In the genomic region with DNA sequence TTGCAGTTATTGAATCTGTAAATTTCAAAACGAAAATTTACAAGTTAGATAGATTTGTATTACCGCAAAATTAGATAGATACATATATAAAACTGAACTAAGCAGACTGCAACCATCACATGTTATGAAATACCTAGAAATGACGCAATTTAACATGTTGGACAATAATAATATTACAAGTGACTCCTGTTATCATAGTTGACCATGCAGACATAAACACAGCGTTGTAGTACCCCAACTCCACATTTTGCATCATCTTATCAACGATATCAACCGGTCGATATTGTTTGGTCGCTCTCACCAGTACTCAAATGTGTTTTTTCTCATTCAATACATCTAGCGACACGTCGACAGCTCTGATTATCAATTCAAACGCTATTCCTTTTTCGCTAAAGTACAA, we compare ENCODE assay signal across 6 worm cellular contexts.
TF ChIP-seq lines count a peak whose summit lies in the region.

A gene (plus strand): TSS at position 268 of the 400 bp plus-strand sequence.

TF ChIP-seq in whole organism, L1 larva, 84 proteins besides CTCF, POLR2A, EP300 and RAD21 (continues in another document):
- TF ChIP-seq ztf-11 (tag; optimal IDR thresholded peaks at IDR 0.05; lab: Kevin White, UChicago) (no peak), snu-23 (GFP tag; optimal IDR thresholded peaks at IDR 0.05; lab: Kevin White, UChicago) (peak; percentile 28), pag-3 (tag; optimal IDR thresholded peaks at IDR 0.05; lab: Kevin White, UChicago; ENCODE audit: borderline replicate concordance, insufficient read depth) (no peak), jun-1 (tag; optimal IDR thresholded peaks at IDR 0.05; lab: Kevin White, UChicago) (no peak), efl-3 (GFP tag; optimal IDR thresholded peaks at IDR 0.05; lab: Kevin White, UChicago) (no peak), fkh-8 (tag; optimal IDR thresholded peaks at IDR 0.05; lab: Kevin White, UChicago) (no peak), pqm-1 (tag; optimal IDR thresholded peaks at IDR 0.05; lab: Kevin White, UChicago) (peak; percentile 16), efl-1 (optimal IDR thresholded peaks at IDR 0.05; lab: Kevin White, UChicago) (peak in 1 of 2 experiments; percentile 4), efl-1 (GFP tag; optimal IDR thresholded peaks at IDR 0.05 in 1 of 2; lab: Kevin White, UChicago) (no peak), nhr-20 (tag; optimal IDR thresholded peaks at IDR 0.05; lab: Kevin White, UChicago) (peak; percentile 66), zip-4 (GFP tag; optimal IDR thresholded peaks at IDR 0.05; lab: Kevin White, UChicago) (no peak), ceh-88 (GFP tag; IDR thresholded peaks at IDR 0.05; lab: Robert Waterston, UW) (no peak), lin-39 (tag; optimal IDR thresholded peaks at IDR 0.05; lab: Kevin White, UChicago) (no peak), elt-3 (tag; optimal IDR thresholded peaks at IDR 0.05; lab: Kevin White, UChicago) (peak in 1 of 6 experiments; percentile 24)

TF ChIP-seq in whole organism, L2 larva, 48 proteins besides CTCF, POLR2A, EP300 and RAD21:
- TF ChIP-seq nhr-25 (tag; optimal IDR thresholded peaks at IDR 0.05; lab: Kevin White, UChicago) (peak; percentile 11), F13H6.1 (tag; optimal IDR thresholded peaks at IDR 0.05; lab: Kevin White, UChicago) (peak; percentile 16), lsy-2 (tag; optimal IDR thresholded peaks at IDR 0.05; lab: Kevin White, UChicago) (peak in 1 of 2 experiments; percentile 10), nhr-129 (tag; optimal IDR thresholded peaks at IDR 0.05; lab: Kevin White, UChicago) (peak; percentile 99), mbf-1 (tag; optimal IDR thresholded peaks at IDR 0.05; lab: Kevin White, UChicago) (no peak), sma-9 (GFP tag; optimal IDR thresholded peaks at IDR 0.05; lab: Kevin White, UChicago) (peak; percentile 73), sma-9 (tag; optimal IDR thresholded peaks at IDR 0.05; lab: Kevin White, UChicago) (no peak), sma-3 (GFP tag; optimal IDR thresholded peaks at IDR 0.05; lab: Kevin White, UChicago) (peak; percentile 29), unc-55 (GFP tag; optimal IDR thresholded peaks at IDR 0.05; lab: Kevin White, UChicago) (peak; percentile 14), R02D3.7 (tag; optimal IDR thresholded peaks at IDR 0.05; lab: Kevin White, UChicago) (no peak), fos-1 (tag; optimal IDR thresholded peaks at IDR 0.05; lab: Kevin White, UChicago) (peak; percentile 39), unc-39 (tag; optimal IDR thresholded peaks at IDR 0.05; lab: Kevin White, UChicago) (no peak), nhr-23 (tag; optimal IDR thresholded peaks at IDR 0.05; lab: Kevin White, UChicago) (no peak), crh-2 (tag; optimal IDR thresholded peaks at IDR 0.05; lab: Kevin White, UChicago) (peak; percentile 65)

TF ChIP-seq in whole organism, L3 larva, 47 proteins besides CTCF, POLR2A, EP300 and RAD21 (continues in another document):
- no peak for TF ChIP-seq nhr-67 (tag; optimal IDR thresholded peaks at IDR 0.05; lab: Kevin White, UChicago)
- peak; percentile 73 for TF ChIP-seq pqm-1 (tag; optimal IDR thresholded peaks at IDR 0.05; lab: Kevin White, UChicago)
- peak; percentile 26 for TF ChIP-seq jun-1 (tag; optimal IDR thresholded peaks at IDR 0.05; lab: Kevin White, UChicago)
- TF ChIP-seq nhr-43 (tag; optimal IDR thresholded peaks at IDR 0.05; lab: Kevin White, UChicago; ENCODE audit: poor library complexity, severe bottlenecking): peak; percentile 6
- TF ChIP-seq egl-5 (tag; optimal IDR thresholded peaks at IDR 0.05; lab: Kevin White, UChicago): no peak
- no peak for TF ChIP-seq fkh-2 (tag; optimal IDR thresholded peaks at IDR 0.05; lab: Kevin White, UChicago)
- TF ChIP-seq elt-2 (tag; optimal IDR thresholded peaks at IDR 0.05; lab: Kevin White, UChicago): peak; percentile 92
- no peak for TF ChIP-seq elt-1 (tag; optimal IDR thresholded peaks at IDR 0.05; lab: Kevin White, UChicago)
- no peak for TF ChIP-seq ztf-11 (tag; optimal IDR thresholded peaks at IDR 0.05; lab: Kevin White, UChicago)
- no peak for TF ChIP-seq tbx-2 (tag; optimal IDR thresholded peaks at IDR 0.05; lab: Kevin White, UChicago)
- TF ChIP-seq ceh-82 (tag; optimal IDR thresholded peaks at IDR 0.05; lab: Kevin White, UChicago): no peak
- TF ChIP-seq nhr-237 (tag; optimal IDR thresholded peaks at IDR 0.05; lab: Kevin White, UChicago): no peak
- no peak for TF ChIP-seq eor-1 (tag; optimal IDR thresholded peaks at IDR 0.05; lab: Kevin White, UChicago)
- peak; percentile 12 for TF ChIP-seq ceh-28 (tag; optimal IDR thresholded peaks at IDR 0.05; lab: Kevin White, UChicago)
- no peak for TF ChIP-seq lin-15B (tag; optimal IDR thresholded peaks at IDR 0.05; lab: Kevin White, UChicago)
- TF ChIP-seq aly-2 (tag; optimal IDR thresholded peaks at IDR 0.05; lab: Kevin White, UChicago): no peak

TF ChIP-seq in whole organism, L4 larva, 104 proteins besides CTCF, POLR2A, EP300 and RAD21 (continues in another document):
- TF ChIP-seq daf-12 (tag; optimal IDR thresholded peaks at IDR 0.05; lab: Kevin White, UChicago): no peak
- no peak for TF ChIP-seq lin-38 (GFP tag; IDR thresholded peaks at IDR 0.05; lab: Robert Waterston, UW)
- no peak for TF ChIP-seq spr-3 (GFP tag; optimal IDR thresholded peaks at IDR 0.05; lab: Kevin White, UChicago)
- TF ChIP-seq lin-15B (tag; optimal IDR thresholded peaks at IDR 0.05; lab: Kevin White, UChicago): no peak
- TF ChIP-seq ZK337.2 (GFP tag; IDR thresholded peaks at IDR 0.05; lab: Robert Waterston, UW): no peak
- TF ChIP-seq T26A8.4 (GFP tag; IDR thresholded peaks at IDR 0.05; lab: Robert Waterston, UW): no peak
- no peak for TF ChIP-seq gei-8 (GFP tag; optimal IDR thresholded peaks at IDR 0.05; lab: Kevin White, UChicago)
- no peak for TF ChIP-seq lir-3 (tag; optimal IDR thresholded peaks at IDR 0.05; lab: Kevin White, UChicago)
- no peak for TF ChIP-seq lin-29 (GFP tag; IDR thresholded peaks at IDR 0.05; lab: Robert Waterston, UW)
- no peak for TF ChIP-seq vab-7 (GFP tag; IDR thresholded peaks at IDR 0.05; lab: Robert Waterston, UW)
- TF ChIP-seq jun-1 (tag; optimal IDR thresholded peaks at IDR 0.05; lab: Kevin White, UChicago): no peak
- no peak for TF ChIP-seq ceh-44 (GFP tag; IDR thresholded peaks at IDR 0.05; lab: Robert Waterston, UW)
- no peak for TF ChIP-seq lim-7 (GFP tag; IDR thresholded peaks at IDR 0.05; lab: Robert Waterston, UW)
- no peak for TF ChIP-seq F49E8.2 (tag; optimal IDR thresholded peaks at IDR 0.05; lab: Kevin White, UChicago; ENCODE audit: borderline replicate concordance)
- TF ChIP-seq unc-39 (tag; optimal IDR thresholded peaks at IDR 0.05; lab: Kevin White, UChicago): no peak
- TF ChIP-seq aha-1 (tag; lab: Kevin White, UChicago): no peak
- peak; percentile 68 for TF ChIP-seq dmd-6 (GFP tag; IDR thresholded peaks at IDR 0.05; lab: Robert Waterston, UW)
- TF ChIP-seq D1046.2 (GFP tag; IDR thresholded peaks at IDR 0.05; lab: Robert Waterston, UW): no peak

TF ChIP-seq in whole organism, late embryonic, 69 proteins besides CTCF, POLR2A, EP300 and RAD21:
- peak; percentile 82 for TF ChIP-seq elt-2 (tag; optimal IDR thresholded peaks at IDR 0.05; lab: Kevin White, UChicago)
- TF ChIP-seq ceh-14 (tag; optimal IDR thresholded peaks at IDR 0.05; lab: Kevin White, UChicago): no peak
- no peak for TF ChIP-seq zip-5 (tag; optimal IDR thresholded peaks at IDR 0.05; lab: Kevin White, UChicago)
- TF ChIP-seq tbx-2 (tag; optimal IDR thresholded peaks at IDR 0.05; lab: Kevin White, UChicago): no peak
- no peak for TF ChIP-seq ttx-3 (tag; optimal IDR thresholded peaks at IDR 0.05; lab: Kevin White, UChicago)
- TF ChIP-seq ref-2 (tag; optimal IDR thresholded peaks at IDR 0.05; lab: Kevin White, UChicago): no peak

TF ChIP-seq in whole organism, young adult, 124 proteins besides CTCF, POLR2A, EP300 and RAD21:
- TF ChIP-seq rpc-1 (optimal IDR thresholded peaks at IDR 0.05; lab: Kevin White, UChicago) (no peak), rpc-1 (tag; optimal IDR thresholded peaks at IDR 0.05; lab: Kevin White, UChicago) (no peak), nhr-80 (tag; optimal IDR thresholded peaks at IDR 0.05; lab: Kevin White, UChicago) (peak; percentile 85), cebp-1 (GFP tag; IDR thresholded peaks at IDR 0.05; lab: Robert Waterston, UW) (no peak), cebp-1 (tag; optimal IDR thresholded peaks at IDR 0.05; lab: Kevin White, UChicago) (peak; percentile 72), let-607 (tag; optimal IDR thresholded peaks at IDR 0.05; lab: Kevin White, UChicago) (peak in 1 of 2 experiments; percentile 67)
